Worm (Caenorhabditis elegans) whole organism, late embryonic: ENCODE results near the gene R160.6.

ENCODE experiments used
- C08G9.2 ChIP-seq: sonication (generic microtip); optimal IDR thresholded peaks from 2 replicates; lab custom pipeline; 2016; ENCODE audit warnings: mild to moderate bottlenecking, missing genetic modification characterization, moderate library complexity, missing compliant biosample characterization
- C38D4.7 ChIP-seq: fragments of 200-800 bp; sonication (Bioruptor generic); optimal IDR thresholded peaks from 2 replicates; lab custom pipeline; 2018; ENCODE audit warnings: mild to moderate bottlenecking, missing genetic modification characterization, moderate library complexity, missing compliant biosample characterization
- K02D7.2 ChIP-seq: sonication (generic microtip); optimal IDR thresholded peaks from 2 replicates; lab custom pipeline; 2017; ENCODE audit warnings: mild to moderate bottlenecking, missing genetic modification characterization, missing compliant biosample characterization
- K09A11.1 ChIP-seq: sonication (generic microtip); optimal IDR thresholded peaks from 2 replicates; lab custom pipeline; 2017; ENCODE audit warnings: antibody characterized with exemption, mild to moderate bottlenecking, missing genetic modification characterization, missing compliant biosample characterization; ENCODE audit not compliant: insufficient read depth
- Y22D7AL.16 ChIP-seq: sonication (generic microtip); optimal IDR thresholded peaks from 2 replicates; lab custom pipeline; 2016; ENCODE audit warnings: missing genetic modification characterization, missing compliant biosample characterization
- ama-1 ChIP-seq: fragments of 150-350 bp; optimal IDR thresholded peaks from 2 replicates; lab custom pipeline; 2014
- ceh-14 ChIP-seq: sonication (generic microtip); optimal IDR thresholded peaks from 2 replicates; lab custom pipeline; 2016; ENCODE audit warnings: missing genotype, missing genetic modification characterization, missing compliant biosample characterization
- ceh-19 ChIP-seq: fragments of 200-800 bp; sonication (Bioruptor generic); optimal IDR thresholded peaks from 2 replicates; lab custom pipeline; 2018; ENCODE audit warnings: mild to moderate bottlenecking, missing genetic modification characterization, missing compliant biosample characterization
- ceh-22 ChIP-seq: sonication (generic microtip); optimal IDR thresholded peaks from 2 replicates; lab custom pipeline; 2017; ENCODE audit warnings: missing biosample characterization, missing genetic modification characterization
- ceh-31 ChIP-seq: sonication (generic microtip); optimal IDR thresholded peaks from 2 replicates; lab custom pipeline; 2016; ENCODE audit warnings: missing genetic modification characterization, missing compliant biosample characterization
- ceh-34 ChIP-seq: sonication (generic microtip); optimal IDR thresholded peaks from 2 replicates; lab custom pipeline; 2016; ENCODE audit warnings: mild to moderate bottlenecking, missing genetic modification characterization, missing compliant biosample characterization
- ceh-48 ChIP-seq: sonication (generic microtip); optimal IDR thresholded peaks from 2 replicates; lab custom pipeline; 2016; ENCODE audit warnings: missing genetic modification characterization, inconsistent platforms, missing compliant biosample characterization
- ceh-6 ChIP-seq: fragments of 200-800 bp; sonication (Bioruptor generic); optimal IDR thresholded peaks from 2 replicates; lab custom pipeline; 2018; ENCODE audit warnings: mild to moderate bottlenecking, missing genetic modification characterization, missing compliant biosample characterization
- dmd-4 ChIP-seq: sonication (generic microtip); optimal IDR thresholded peaks from 2 replicates; lab custom pipeline; 2016; ENCODE audit warnings: borderline replicate concordance, missing genetic modification characterization, missing compliant biosample characterization
- dve-1 ChIP-seq: sonication (generic microtip); optimal IDR thresholded peaks from 2 replicates; lab custom pipeline; 2017; ENCODE audit warnings: antibody characterized with exemption, mild to moderate bottlenecking, missing genetic modification characterization, missing compliant biosample characterization
- elt-2 ChIP-seq: sonication (generic microtip); optimal IDR thresholded peaks from 2 replicates; lab custom pipeline; 2016; ENCODE audit warnings: missing genetic modification reagents, missing genetic modification characterization, missing compliant biosample characterization
- eyg-1 ChIP-seq: sonication (generic microtip); optimal IDR thresholded peaks from 2 replicates; lab custom pipeline; 2016; ENCODE audit warnings: missing genotype, missing genetic modification characterization, missing compliant biosample characterization
- fkh-10 ChIP-seq: fragments of 150-350 bp; optimal IDR thresholded peaks from 2 replicates; lab custom pipeline; 2014; ENCODE audit warnings: missing biosample characterization, missing genetic modification reagents, missing genetic modification characterization
- fkh-6 ChIP-seq: sonication (generic microtip); optimal IDR thresholded peaks from 2 replicates; lab custom pipeline; 2016; ENCODE audit warnings: missing genetic modification characterization, missing compliant biosample characterization
- hlh-15 ChIP-seq: sonication (generic microtip); optimal IDR thresholded peaks from 2 replicates; lab custom pipeline; 2016; ENCODE audit warnings: missing genetic modification characterization, missing compliant biosample characterization
- hlh-30 ChIP-seq: sonication (generic microtip); optimal IDR thresholded peaks from 2 replicates; lab custom pipeline; 2017; ENCODE audit warnings: antibody characterized with exemption, missing genetic modification characterization, missing compliant biosample characterization; ENCODE audit not compliant: insufficient read depth
- hlh-8 ChIP-seq: sonication (generic microtip); optimal IDR thresholded peaks from 2 replicates; lab custom pipeline; 2016; ENCODE audit warnings: missing genotype, missing genetic modification characterization, missing compliant biosample characterization
- lim-6 ChIP-seq: sonication (generic microtip); optimal IDR thresholded peaks from 2 replicates; lab custom pipeline; 2016; ENCODE audit warnings: missing genetic modification characterization, missing compliant biosample characterization
- madf-2 ChIP-seq: sonication (generic microtip); optimal IDR thresholded peaks from 2 replicates; lab custom pipeline; 2017; ENCODE audit warnings: missing genetic modification characterization, missing compliant biosample characterization
- mec-3 ChIP-seq: sonication (generic microtip); optimal IDR thresholded peaks from 2 replicates; lab custom pipeline; 2016; ENCODE audit warnings: borderline replicate concordance, missing genetic modification characterization, missing compliant biosample characterization
- nfya-1 ChIP-seq: sonication (generic microtip); optimal IDR thresholded peaks from 2 replicates; lab custom pipeline; 2017; ENCODE audit warnings: missing genetic modification characterization, mild to moderate bottlenecking, missing compliant biosample characterization, antibody characterized with exemption, moderate library complexity
- nhr-232 ChIP-seq: sonication (generic microtip); optimal IDR thresholded peaks from 2 replicates; lab custom pipeline; 2016; ENCODE audit warnings: missing genetic modification characterization, missing compliant biosample characterization
- odd-2 ChIP-seq: sonication (generic microtip); optimal IDR thresholded peaks from 2 replicates; lab custom pipeline; 2017; ENCODE audit warnings: antibody characterized with exemption, mild to moderate bottlenecking, missing genetic modification characterization, missing compliant biosample characterization
- pag-3 ChIP-seq: sonication (generic microtip); optimal IDR thresholded peaks from 2 replicates; lab custom pipeline; 2016; ENCODE audit warnings: missing compliant biosample characterization, missing genetic modification characterization, borderline replicate concordance
- pat-9 ChIP-seq: fragments of 200-800 bp; sonication (Bioruptor generic); optimal IDR thresholded peaks from 2 replicates; lab custom pipeline; 2018; ENCODE audit warnings: mild to moderate bottlenecking, missing genetic modification characterization, moderate library complexity, missing compliant biosample characterization
- pha-2 ChIP-seq: sonication (generic microtip); optimal IDR thresholded peaks from 2 replicates; lab custom pipeline; 2017; ENCODE audit warnings: mild to moderate bottlenecking, missing genetic modification characterization, missing compliant biosample characterization
- pqm-1 ChIP-seq: sonication (generic microtip); optimal IDR thresholded peaks from 2 replicates; lab custom pipeline; 2016; ENCODE audit warnings: missing genetic modification characterization, missing compliant biosample characterization
- rnt-1 ChIP-seq: sonication (generic microtip); optimal IDR thresholded peaks from 2 replicates; lab custom pipeline; 2016; ENCODE audit warnings: missing genetic modification characterization, missing compliant biosample characterization
- sdc-2 ChIP-seq: sonication (generic microtip); optimal IDR thresholded peaks from 2 replicates; lab custom pipeline; 2016; ENCODE audit warnings: missing genotype, missing genetic modification characterization, missing compliant biosample characterization
- sox-2 ChIP-seq: fragments of 200-800 bp; sonication (Bioruptor generic); IDR thresholded peaks from 2 replicates; pipeline ENCODE4 v1.3.6; 2022; ENCODE audit warnings: missing genetic modification reagents, missing genetic modification characterization, missing compliant biosample characterization
- sox-4 ChIP-seq: sonication (generic microtip); optimal IDR thresholded peaks from 2 replicates; lab custom pipeline; 2017; ENCODE audit warnings: mild to moderate bottlenecking, missing genetic modification characterization, inconsistent platforms, missing compliant biosample characterization
- unc-3 ChIP-seq, 2 experiments: fragments of 200-800 bp in 1 of 2; sonication (Bioruptor generic) in 1 of 2; sonication (generic microtip) in 1 of 2; conservative IDR thresholded peaks in 1 of 2; optimal IDR thresholded peaks in 1 of 2; 2 replicates each; pipeline versions ENCODE4 v1.3.6 to Lab custom; 2016 to 2022; ENCODE audit warnings: missing compliant biosample characterization in 2 of 2, missing genetic modification characterization in 2 of 2, missing genetic modification reagents in 1 of 2
- unc-55 ChIP-seq: sonication (generic microtip); optimal IDR thresholded peaks from 2 replicates; lab custom pipeline; 2017; ENCODE audit warnings: missing biosample characterization, missing genetic modification reagents, missing genetic modification characterization

Gene R160.6

ce11 chrX:4357467-4357866, 15.6 kb downstream of the R160.6 start, which contains the start of gene F14H12.6:
TSS of gene F14H12.6 (minus strand) at chrX:4357567.
- no peak for TF ChIP-seq ceh-6 (GFP tag; lab: Kevin White, UChicago)
- no peak for TF ChIP-seq pha-2
- TF ChIP-seq pat-9 (tag; lab: Kevin White, UChicago): no peak
- TF ChIP-seq sdc-2 (tag; lab: Kevin White, UChicago): no peak
- no peak for TF ChIP-seq eyg-1
- no peak for TF ChIP-seq ceh-19 (GFP tag; lab: Kevin White, UChicago)
- no peak for TF ChIP-seq mec-3 (tag; lab: Kevin White, UChicago)
- no peak for TF ChIP-seq hlh-8
- no peak for TF ChIP-seq ceh-48 (tag; lab: Kevin White, UChicago)
- no peak for TF ChIP-seq ceh-22
- TF ChIP-seq unc-3 (GFP tag; conservative IDR thresholded peaks at IDR 0.05; lab: Robert Waterston, UW): no peak
- TF ChIP-seq unc-3 (tag; optimal IDR thresholded peaks at IDR 0.05; lab: Kevin White, UChicago): no peak
- TF ChIP-seq unc-55 (GFP tag; lab: Kevin White, UChicago): no peak
- TF ChIP-seq hlh-15 (tag; lab: Kevin White, UChicago): no peak
- TF ChIP-seq Y22D7AL.16: no peak
- TF ChIP-seq elt-2 (tag; lab: Kevin White, UChicago): no peak
- TF ChIP-seq K09A11.1: no peak
- no peak for TF ChIP-seq lim-6 (tag; lab: Kevin White, UChicago)
- no peak for TF ChIP-seq nfya-1 (tag; lab: Kevin White, UChicago)

- TF ChIP-seq dmd-4: no peak
- no peak for TF ChIP-seq madf-2 (tag; lab: Kevin White, UChicago)
- no peak for TF ChIP-seq C38D4.7 (GFP tag; lab: Kevin White, UChicago)
- TF ChIP-seq ceh-14 (tag; lab: Kevin White, UChicago): no peak
- no peak for TF ChIP-seq ama-1
- TF ChIP-seq sox-2 (GFP tag; lab: Robert Waterston, UW): no peak
- no peak for TF ChIP-seq unc-55 (GFP tag; lab: Kevin White, UChicago)
- no peak for TF ChIP-seq odd-2 (tag; lab: Kevin White, UChicago)
- no peak for TF ChIP-seq nhr-232 (tag; lab: Kevin White, UChicago)
- TF ChIP-seq hlh-30 (tag; lab: Kevin White, UChicago): no peak
- TF ChIP-seq rnt-1 (tag; lab: Kevin White, UChicago): no peak
- TF ChIP-seq pqm-1: no peak
- no peak for TF ChIP-seq fkh-10 (GFP tag; lab: Kevin White, UChicago)
- TF ChIP-seq ceh-34 (tag; lab: Kevin White, UChicago): no peak
- no peak for TF ChIP-seq ceh-22
- no peak for TF ChIP-seq pag-3 (tag; lab: Kevin White, UChicago)
- TF ChIP-seq, all 69 proteins: peak for 0
Observed at ce11 chrX:4353318-4353717, 19.7 kb downstream of the R160.6 start, which contains the start of gene col-165. TSS of gene col-165 (plus strand) at chrX:4353618.

- no peak for TF ChIP-seq pqm-1
- TF ChIP-seq sox-4: no peak
- TF ChIP-seq lim-6 (tag; lab: Kevin White, UChicago): no peak
- no peak for TF ChIP-seq C08G9.2 (tag; lab: Kevin White, UChicago)
- no peak for TF ChIP-seq pag-3 (tag; lab: Kevin White, UChicago)
- TF ChIP-seq fkh-6 (tag; lab: Kevin White, UChicago): no peak
- TF ChIP-seq K02D7.2 (tag; lab: Kevin White, UChicago): no peak
- TF ChIP-seq dve-1 (tag; lab: Kevin White, UChicago): no peak
- no peak for TF ChIP-seq ceh-31 (tag; lab: Kevin White, UChicago)
Observed at ce11 chrX:4350198-4350597, 22.8 kb downstream of the R160.6 start, which contains the start of gene F14H12.2. TSS of gene F14H12.2 (plus strand) at chrX:4350498.
